Worm (Caenorhabditis elegans): Measurements from ENCODE around the gene F55A11.8.

ce11 chrV:11795352-11795751 is 7.4 kb downstream of the F55A11.8 start:
- TF ChIP-seq F13H6.1 (tag; optimal IDR thresholded peaks at IDR 0.05) (no peak), unc-39 (tag; optimal IDR thresholded peaks at IDR 0.05) (no peak), aly-2 (tag; optimal IDR thresholded peaks at IDR 0.05) (no peak)

Measured in whole organism, L2 larva.